Fruit fly (Drosophila melanogaster): Measurements from ENCODE around the gene Cpr67B.

Cpr67B gene

dm6 chr3L:9401354-9402156, 3.0 kb upstream of the Cpr67B start:
- TF ChIP-seq Pif1B (GFP tag; optimal IDR thresholded peaks at IDR 0.05) (peak; percentile 21), Ets98B (GFP tag; IDR thresholded peaks at IDR 0.05) (peak; percentile 22; the same call in 1 of the 2 replicates), EcR (GFP tag; optimal IDR thresholded peaks at IDR 0.05) (peak; percentile 23), CG9948 (tag; optimal IDR thresholded peaks at IDR 0.05) (no peak)

DNA sequence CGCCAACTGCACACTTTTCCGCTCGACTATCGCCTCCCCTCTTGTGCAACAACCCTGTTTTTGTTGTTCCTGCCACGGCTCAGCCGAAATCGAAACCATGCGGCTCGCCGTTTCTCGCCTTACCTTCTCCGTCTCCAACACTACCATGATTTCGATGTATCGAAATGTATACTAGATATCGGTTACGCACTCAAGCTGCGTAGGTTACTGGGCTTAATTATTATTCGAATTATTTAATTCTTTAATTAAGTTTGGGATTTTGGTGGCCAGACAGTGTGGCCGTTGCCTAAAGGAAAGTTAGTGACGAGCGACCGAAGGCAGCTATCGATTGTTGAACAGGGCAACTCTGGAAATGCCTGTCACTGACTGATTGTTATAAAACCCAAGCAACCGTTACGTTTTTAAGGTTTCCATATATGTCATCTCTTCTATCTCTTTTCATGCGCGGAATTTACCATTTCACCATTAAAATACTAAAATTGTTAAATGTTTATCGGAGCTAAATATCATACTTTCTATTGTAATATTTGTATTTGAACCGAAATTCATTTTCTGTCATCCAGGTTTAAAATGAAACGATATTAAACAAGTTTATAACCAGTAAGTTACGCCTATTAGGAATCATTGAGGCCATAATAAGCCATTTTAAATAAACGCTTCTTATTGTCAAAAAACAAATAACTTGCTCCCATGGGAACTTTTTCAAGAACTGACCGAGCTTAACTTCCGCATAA, 2.3 kb upstream of the Cpr67B start, which contains the start of gene eIF4E1:
Gene eIF4E1 (minus strand): TSS at position 304 of the 734 bp plus-strand sequence.
- TF ChIP-seq CG10348 (GFP tag; IDR thresholded peaks at IDR 0.05) = no peak
- no peak for TF ChIP-seq CG8159 (tag; optimal IDR thresholded peaks at IDR 0.05)
- no peak for TF ChIP-seq CG12605 (GFP tag; IDR thresholded peaks at IDR 0.05)
- TF ChIP-seq Snoo (tag; optimal IDR thresholded peaks at IDR 0.05) = no peak
- TF ChIP-seq CG8301 (tag; optimal IDR thresholded peaks at IDR 0.05) = no peak
- no peak for TF ChIP-seq D1 (tag; optimal IDR thresholded peaks at IDR 0.05)
- TF ChIP-seq rn (GFP tag; IDR thresholded peaks at IDR 0.05) = no peak
- no peak for TF ChIP-seq fd96Ca (GFP tag; IDR thresholded peaks at IDR 0.05)
- TF ChIP-seq CG17806 (tag; optimal IDR thresholded peaks at IDR 0.05) = no peak
- TF ChIP-seq EcR (GFP tag; optimal IDR thresholded peaks at IDR 0.05) = no peak
- TF ChIP-seq Pif1B (GFP tag; optimal IDR thresholded peaks at IDR 0.05) = no peak
- no peak for TF ChIP-seq gl (tag; optimal IDR thresholded peaks at IDR 0.05)
- TF ChIP-seq Pif1A (GFP tag; optimal IDR thresholded peaks at IDR 0.05) = no peak
- no peak for TF ChIP-seq CG4496 (GFP tag; IDR thresholded peaks at IDR 0.05)

DNA sequence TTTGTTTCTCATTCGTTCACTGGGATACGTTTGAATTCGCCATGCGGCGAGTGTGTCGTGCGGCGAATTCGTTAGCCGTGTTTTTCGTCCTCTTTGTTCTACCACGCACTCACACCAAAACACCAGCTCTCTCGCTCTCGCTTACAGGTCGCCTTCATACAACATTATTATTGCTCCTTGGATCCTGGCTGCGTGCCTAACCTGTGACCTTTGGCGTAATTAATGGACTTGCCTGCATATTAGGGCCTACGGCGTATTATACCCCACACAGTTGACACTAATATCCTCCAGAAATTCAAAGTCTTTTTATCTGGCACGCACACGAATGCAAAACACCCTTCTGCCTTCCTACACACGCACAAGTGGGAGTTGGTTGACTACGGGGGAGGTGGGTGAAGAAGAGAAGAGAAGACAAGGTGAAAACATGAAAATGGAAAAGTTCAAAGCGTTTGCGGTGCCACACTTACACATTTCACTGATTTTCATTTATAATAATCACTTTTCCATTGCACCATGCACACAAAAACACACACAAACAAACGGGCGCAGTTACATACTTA, 5.5 kb downstream of the Cpr67B start:
- TF ChIP-seq gl (tag; optimal IDR thresholded peaks at IDR 0.05) (no peak), Snoo (tag; optimal IDR thresholded peaks at IDR 0.05) (no peak), CG8301 (tag; optimal IDR thresholded peaks at IDR 0.05) (no peak), CG34367 (tag; optimal IDR thresholded peaks at IDR 0.05) (no peak), CG9948 (tag; optimal IDR thresholded peaks at IDR 0.05) (no peak), CG8159 (tag; optimal IDR thresholded peaks at IDR 0.05) (no peak), rn (GFP tag; IDR thresholded peaks at IDR 0.05) (no peak), CG10348 (GFP tag; IDR thresholded peaks at IDR 0.05) (no peak), Ets98B (GFP tag; IDR thresholded peaks at IDR 0.05) (no peak), Pif1B (GFP tag; optimal IDR thresholded peaks at IDR 0.05) (no peak), CG32121 (GFP tag; IDR thresholded peaks at IDR 0.05) (no peak), CG14655 (GFP tag; optimal IDR thresholded peaks at IDR 0.05) (no peak), fd96Ca (GFP tag; IDR thresholded peaks at IDR 0.05) (no peak), EcR (GFP tag; optimal IDR thresholded peaks at IDR 0.05) (no peak)

dm6 chr3L:9410754-9411423, 6.3 kb downstream of the Cpr67B start, which contains the start of the genes CG4022 and Cpsf5:
TSS of gene CG4022 (minus strand) at chr3L:9410832.
TSS of gene Cpsf5 (plus strand) at chr3L:9411038.
- TF ChIP-seq Ets98B (GFP tag; IDR thresholded peaks at IDR 0.05) = peak; percentile 61
- peak; percentile 60 for TF ChIP-seq CG12605 (GFP tag; IDR thresholded peaks at IDR 0.05)
- no peak for TF ChIP-seq CG10348 (GFP tag; IDR thresholded peaks at IDR 0.05)
- no peak for TF ChIP-seq CG14655 (GFP tag; optimal IDR thresholded peaks at IDR 0.05)
- TF ChIP-seq CG32121 (GFP tag; IDR thresholded peaks at IDR 0.05) = peak; percentile 70
- TF ChIP-seq D1 (tag; optimal IDR thresholded peaks at IDR 0.05) = no peak
- TF ChIP-seq Pif1A (GFP tag; optimal IDR thresholded peaks at IDR 0.05) = peak; percentile 59
- TF ChIP-seq gl (tag; optimal IDR thresholded peaks at IDR 0.05) = no peak
- TF ChIP-seq Snoo (tag; optimal IDR thresholded peaks at IDR 0.05) = peak; percentile 51
- peak; percentile 57 for TF ChIP-seq Pif1B (GFP tag; optimal IDR thresholded peaks at IDR 0.05)
- peak; percentile 36 for TF ChIP-seq CG8301 (tag; optimal IDR thresholded peaks at IDR 0.05)
- peak; percentile 64 for TF ChIP-seq CG9948 (tag; optimal IDR thresholded peaks at IDR 0.05)
- peak; percentile 65; the same call in 2 of the 3 replicates for TF ChIP-seq fd96Ca (GFP tag; IDR thresholded peaks at IDR 0.05)
- peak; percentile 64 for TF ChIP-seq EcR (GFP tag; optimal IDR thresholded peaks at IDR 0.05)
- TF ChIP-seq rn (GFP tag; IDR thresholded peaks at IDR 0.05) = 0 out of 2 replicates have a peak, but pooled peaks have one; percentile 7
- peak; percentile 75; the same call in 2 of the 3 replicates for TF ChIP-seq CG4496 (GFP tag; IDR thresholded peaks at IDR 0.05)
- TF ChIP-seq CG15710 (tag; optimal IDR thresholded peaks at IDR 0.05) = peak; percentile 76
- peak; percentile 61 for TF ChIP-seq CG8159 (tag; optimal IDR thresholded peaks at IDR 0.05)
- peak; percentile 52 for TF ChIP-seq CG34367 (tag; optimal IDR thresholded peaks at IDR 0.05)
- TF ChIP-seq CG13204 (GFP tag; optimal IDR thresholded peaks at IDR 0.05) = no peak
- TF ChIP-seq CG17806 (tag; optimal IDR thresholded peaks at IDR 0.05) = peak; percentile 61

- TF ChIP-seq CG10348 (GFP tag; IDR thresholded peaks at IDR 0.05) = no peak
- no peak for TF ChIP-seq CG9948 (tag; optimal IDR thresholded peaks at IDR 0.05)
- TF ChIP-seq fd96Ca (GFP tag; IDR thresholded peaks at IDR 0.05) = no peak
- no peak for TF ChIP-seq CG13204 (GFP tag; optimal IDR thresholded peaks at IDR 0.05)
- TF ChIP-seq CG8159 (tag; optimal IDR thresholded peaks at IDR 0.05) = no peak
- TF ChIP-seq D1 (tag; optimal IDR thresholded peaks at IDR 0.05) = no peak
- no peak for TF ChIP-seq CG15710 (tag; optimal IDR thresholded peaks at IDR 0.05)
- no peak for TF ChIP-seq CG12605 (GFP tag; IDR thresholded peaks at IDR 0.05)
Observed at dm6 chr3L:9417288-9417687, 12.7 kb downstream of the Cpr67B start, which contains the start of gene CG3982. TSS of gene CG3982 (minus strand) at chr3L:9417388.

Measured in whole organism, pupa.